Fruit fly (Drosophila melanogaster): ENCODE measurements around the gene Fst.

DNA sequence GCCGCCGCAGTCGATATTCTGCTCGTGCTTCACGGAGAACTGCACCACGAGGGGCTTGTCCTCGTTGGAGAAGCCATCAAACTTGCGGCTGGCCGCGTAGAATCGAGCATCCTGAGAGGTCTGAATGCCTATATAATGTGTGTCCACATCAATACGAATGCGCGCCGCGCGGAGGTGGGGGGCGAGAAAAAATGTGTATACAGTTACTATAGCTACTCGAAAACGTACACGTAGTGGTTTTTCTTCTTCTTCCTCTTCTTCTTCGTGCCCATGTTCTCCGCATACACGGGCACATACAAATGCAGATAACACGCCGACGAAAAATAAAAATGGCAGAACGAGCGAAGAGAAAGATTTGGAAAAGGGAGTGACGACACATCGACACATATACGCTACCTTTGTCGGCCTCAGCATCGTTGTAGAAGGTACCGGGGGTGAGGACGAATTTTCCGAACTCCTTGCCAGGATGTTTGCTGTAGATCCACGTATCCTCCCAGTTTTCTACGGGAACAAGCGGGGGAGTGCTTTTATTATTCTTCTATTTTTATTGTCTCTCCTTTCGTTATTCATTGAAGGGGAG is 15.8 kb downstream of the Fst start:
- TF ChIP-seq CG7045 (GFP tag; optimal IDR thresholded peaks at IDR 0.05) (no peak), kay (GFP tag; ENCODE audit: borderline replicate concordance) (no peak), CG12768 (GFP tag; optimal IDR thresholded peaks at IDR 0.05) (no peak), CG1620 (GFP tag; optimal IDR thresholded peaks at IDR 0.05) (no peak), Mnt (GFP tag; optimal IDR thresholded peaks at IDR 0.05) (peak; percentile 70), bab1 (GFP tag; optimal IDR thresholded peaks at IDR 0.05) (no peak), Clk (GFP tag; optimal IDR thresholded peaks at IDR 0.05) (no peak), tj (GFP tag; optimal IDR thresholded peaks at IDR 0.05) (peak; percentile 74), CG14711 (tag; optimal IDR thresholded peaks at IDR 0.05) (no peak), Crg-1 (GFP tag; optimal IDR thresholded peaks at IDR 0.05) (no peak)

Measured in whole organism, adult.